Worm (Caenorhabditis elegans): ENCODE results near the gene K09E4.4.

DNA sequence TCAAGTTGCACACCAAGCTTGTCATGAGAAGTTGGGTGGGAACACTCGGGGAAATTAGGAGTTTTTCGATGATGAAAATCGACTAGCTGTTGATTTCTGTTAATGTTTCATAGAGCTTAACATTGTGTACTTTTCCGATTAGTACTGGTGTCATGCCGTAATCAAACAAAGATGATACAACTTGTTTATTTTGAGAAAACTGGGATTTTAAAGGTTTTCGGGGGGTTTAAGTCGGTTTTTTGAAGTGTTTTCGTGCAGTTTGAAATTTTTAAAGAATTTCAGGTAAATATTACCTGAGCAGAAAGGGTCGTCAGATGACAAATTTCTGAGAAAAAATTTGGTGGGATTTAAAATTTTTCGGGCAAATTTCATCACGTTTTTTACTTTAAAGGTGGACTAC lies 49.6 kb upstream of the K09E4.4 start, which contains the start of gene eat-2:
- TF ChIP-seq dao-5 (tag; optimal IDR thresholded peaks at IDR 0.05) (no peak), him-1 (tag; optimal IDR thresholded peaks at IDR 0.05) (no peak), W03F9.2 (tag; optimal IDR thresholded peaks at IDR 0.05) (no peak)
